Worm (Caenorhabditis elegans): ENCODE measurements around the gene sod-1.
A peak's percentile ranks its signal among the peaks of the same experiment; 100 is the strongest.

Gene sod-1

DNA sequence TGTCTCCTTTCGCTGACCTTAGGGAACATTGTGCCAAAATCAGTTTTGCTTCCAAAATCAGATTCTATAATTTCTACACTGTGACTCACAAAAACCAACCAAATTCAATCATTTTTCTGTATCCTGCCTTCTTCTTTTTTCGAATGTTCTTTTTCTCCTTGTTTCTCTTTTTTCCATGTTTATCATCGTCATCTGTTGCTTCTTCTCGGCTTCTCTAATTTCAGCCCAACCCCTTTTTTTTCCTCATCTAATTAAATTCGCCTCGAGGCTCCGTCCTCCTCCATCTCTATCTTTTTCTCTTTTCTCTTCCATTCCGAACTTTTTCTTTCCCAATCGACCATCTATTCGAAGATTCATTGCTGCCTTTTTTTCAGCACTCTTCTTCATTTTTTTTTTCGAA, 21.0 kb upstream of the sod-1 start, which contains the start of gene unc-104:
unc-104 (plus strand) TSS at position 311 of the 400 bp plus-strand sequence.
- TF ChIP-seq unc-55 (GFP tag; optimal IDR thresholded peaks at IDR 0.05) (no peak), unc-42 (tag; optimal IDR thresholded peaks at IDR 0.05) (peak; percentile 89), syd-9 (tag; optimal IDR thresholded peaks at IDR 0.05) (no peak), unc-3 (GFP tag; conservative IDR thresholded peaks at IDR 0.05) (no peak), unc-3 (tag; optimal IDR thresholded peaks at IDR 0.05) (no peak), ceh-18 (tag; optimal IDR thresholded peaks at IDR 0.05) (no peak), mec-3 (tag; optimal IDR thresholded peaks at IDR 0.05; ENCODE audit: borderline replicate concordance) (no peak)

DNA sequence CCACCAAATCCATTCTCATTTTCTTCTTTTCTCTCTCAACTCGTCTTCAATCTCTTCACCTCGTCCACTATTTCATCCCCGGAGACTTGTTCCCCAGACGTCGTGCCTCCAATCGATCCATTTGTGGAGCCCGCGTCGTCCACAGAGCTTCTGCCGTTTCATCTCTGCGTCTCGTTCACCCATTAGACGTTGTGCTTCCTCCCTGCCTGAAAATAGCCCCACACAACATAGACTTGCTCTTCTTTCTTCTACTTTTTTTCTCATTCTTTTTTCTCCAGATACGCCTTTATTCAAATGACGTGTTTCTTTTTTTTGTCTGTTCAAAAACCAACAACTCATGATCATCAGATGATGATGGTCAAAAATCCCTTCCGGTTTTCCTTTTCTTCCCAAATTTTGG, 19.3 kb upstream of the sod-1 start:
- TF ChIP-seq ceh-9 (tag; optimal IDR thresholded peaks at IDR 0.05) (no peak), C08G9.2 (tag; optimal IDR thresholded peaks at IDR 0.05) (no peak), ceh-19 (GFP tag; optimal IDR thresholded peaks at IDR 0.05) (peak; percentile 26), unc-3 (GFP tag; conservative IDR thresholded peaks at IDR 0.05) (no peak), unc-3 (tag; optimal IDR thresholded peaks at IDR 0.05) (peak; percentile 30), tbx-2 (tag; optimal IDR thresholded peaks at IDR 0.05) (peak; percentile 26), nfya-1 (tag; optimal IDR thresholded peaks at IDR 0.05) (peak; percentile 62), ceh-34 (tag; optimal IDR thresholded peaks at IDR 0.05) (peak; percentile 33), ceh-31 (tag; optimal IDR thresholded peaks at IDR 0.05) (peak; percentile 77), ref-2 (tag; optimal IDR thresholded peaks at IDR 0.05) (peak; percentile 20), ceh-48 (tag; optimal IDR thresholded peaks at IDR 0.05) (peak; percentile 75), unc-86 (tag; optimal IDR thresholded peaks at IDR 0.05) (no peak), ceh-18 (tag; optimal IDR thresholded peaks at IDR 0.05) (peak; percentile 13), ceh-14 (tag; optimal IDR thresholded peaks at IDR 0.05) (peak; percentile 29), unc-42 (tag; optimal IDR thresholded peaks at IDR 0.05) (peak; percentile 80)

DNA sequence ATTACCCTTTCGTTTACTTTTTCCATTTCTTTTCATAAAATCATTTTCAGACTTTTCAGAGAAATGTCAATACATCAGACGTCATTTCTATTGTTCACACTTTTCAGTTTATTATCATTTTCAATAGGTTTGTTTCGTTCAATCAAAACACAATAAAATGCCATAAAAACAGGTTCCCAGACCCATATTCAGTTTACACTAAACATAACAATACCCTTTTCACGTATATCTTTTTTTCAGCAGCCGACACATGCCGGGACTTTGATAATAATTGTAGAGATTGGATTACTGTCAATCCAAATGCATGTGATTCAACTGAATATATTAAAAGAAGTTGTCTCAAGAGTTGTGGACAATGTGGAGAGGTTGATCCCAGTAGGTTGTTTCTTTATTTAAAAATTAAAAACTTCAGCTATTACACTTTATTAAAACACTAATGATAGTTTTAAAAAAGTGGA, 16.2 kb upstream of the sod-1 start, which contains the start of gene C15F1.1:
C15F1.1 (plus strand) TSS at position 51 of the 458 bp plus-strand sequence.
- TF ChIP-seq ceh-30 (tag; optimal IDR thresholded peaks at IDR 0.05), result no peak
- TF ChIP-seq hlh-13 (GFP tag; optimal IDR thresholded peaks at IDR 0.05), result no peak
- no peak for TF ChIP-seq sox-4 (tag; optimal IDR thresholded peaks at IDR 0.05)
- TF ChIP-seq K09A11.1 (tag; optimal IDR thresholded peaks at IDR 0.05; ENCODE audit: insufficient read depth), result no peak
- TF ChIP-seq sox-2 (GFP tag; IDR thresholded peaks at IDR 0.05), result no peak
- TF ChIP-seq ttx-3 (tag; optimal IDR thresholded peaks at IDR 0.05), result no peak
- no peak for TF ChIP-seq Y22D7AL.16 (tag; optimal IDR thresholded peaks at IDR 0.05)
- TF ChIP-seq zip-5 (tag; optimal IDR thresholded peaks at IDR 0.05), result no peak
- TF ChIP-seq ceh-9 (tag; optimal IDR thresholded peaks at IDR 0.05), result no peak
- TF ChIP-seq fkh-6 (tag; optimal IDR thresholded peaks at IDR 0.05), result no peak
- TF ChIP-seq ceh-48 (tag; optimal IDR thresholded peaks at IDR 0.05), result no peak
- no peak for TF ChIP-seq unc-42 (tag; optimal IDR thresholded peaks at IDR 0.05)
- TF ChIP-seq elt-2 (tag; optimal IDR thresholded peaks at IDR 0.05), result no peak
- TF ChIP-seq pag-3 (tag; optimal IDR thresholded peaks at IDR 0.05; ENCODE audit: borderline replicate concordance), result no peak
- TF ChIP-seq pros-1 (tag; optimal IDR thresholded peaks at IDR 0.05), result no peak
- no peak for TF ChIP-seq nfya-1 (tag; optimal IDR thresholded peaks at IDR 0.05)
- no peak for TF ChIP-seq fax-1 (tag; optimal IDR thresholded peaks at IDR 0.05)
- TF ChIP-seq ceh-6 (GFP tag; optimal IDR thresholded peaks at IDR 0.05), result no peak
- TF ChIP-seq pat-9 (tag; optimal IDR thresholded peaks at IDR 0.05), result no peak

DNA sequence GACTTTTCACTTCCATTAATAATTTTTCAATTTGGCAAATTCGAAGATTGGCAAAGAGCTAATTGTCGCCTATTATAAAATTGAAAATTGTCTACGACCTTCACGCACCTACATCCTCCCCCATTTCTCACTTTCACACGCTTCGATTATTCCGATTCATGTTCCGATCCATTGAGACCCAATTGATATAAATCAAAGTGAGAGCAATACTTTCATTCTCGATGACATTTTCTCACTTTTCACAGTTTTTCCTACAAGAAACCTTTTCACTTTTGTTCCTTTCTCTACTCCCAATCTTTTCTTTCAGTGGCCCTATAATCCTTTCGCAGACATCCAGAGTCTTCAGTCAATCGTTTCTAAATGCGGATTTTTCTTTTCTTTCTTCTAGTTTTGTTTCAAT, 6.0 kb upstream of the sod-1 start, which contains the start of gene C15F1.2:
C15F1.2 (plus strand) TSS at position 308 of the 400 bp plus-strand sequence.
- no peak for TF ChIP-seq fax-1 (tag; optimal IDR thresholded peaks at IDR 0.05)
- TF ChIP-seq eyg-1 (tag; optimal IDR thresholded peaks at IDR 0.05), result no peak

DNA sequence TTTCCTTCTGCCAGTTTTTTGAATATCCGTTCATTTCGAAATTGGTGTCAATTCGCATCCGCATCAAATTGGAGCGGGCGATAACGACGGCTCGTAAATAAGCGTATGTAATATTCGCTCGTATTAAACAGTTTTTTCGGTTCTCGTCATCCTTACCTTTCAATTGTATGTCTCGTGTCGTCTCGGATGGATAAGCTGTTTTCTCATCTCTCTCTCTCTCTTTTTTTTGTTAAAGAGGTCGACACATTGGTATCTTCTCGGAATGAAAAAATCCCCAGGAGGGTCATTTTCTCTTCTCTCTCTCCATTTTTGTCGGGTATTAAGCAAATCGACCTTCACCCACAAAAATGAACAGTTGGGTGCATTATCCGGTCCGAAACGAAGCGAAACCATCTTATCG, 5.2 kb upstream of the sod-1 start:
- TF ChIP-seq ahr-1 (tag; optimal IDR thresholded peaks at IDR 0.05), result no peak
- TF ChIP-seq ceh-31 (tag; optimal IDR thresholded peaks at IDR 0.05), result no peak
- no peak for TF ChIP-seq madf-2 (tag; optimal IDR thresholded peaks at IDR 0.05)
- TF ChIP-seq nhr-11 (tag; optimal IDR thresholded peaks at IDR 0.05), result no peak
- no peak for TF ChIP-seq sox-4 (tag; optimal IDR thresholded peaks at IDR 0.05)
- TF ChIP-seq C08G9.2 (tag; optimal IDR thresholded peaks at IDR 0.05), result no peak
- no peak for TF ChIP-seq ceh-18 (tag; optimal IDR thresholded peaks at IDR 0.05)
- TF ChIP-seq hlh-15 (tag; optimal IDR thresholded peaks at IDR 0.05), result no peak
- TF ChIP-seq pax-1 (tag; optimal IDR thresholded peaks at IDR 0.05), result no peak
- TF ChIP-seq K02D7.2 (tag; optimal IDR thresholded peaks at IDR 0.05), result no peak
- TF ChIP-seq elt-2 (tag; optimal IDR thresholded peaks at IDR 0.05), result no peak
- no peak for TF ChIP-seq eyg-1 (tag; optimal IDR thresholded peaks at IDR 0.05)
- no peak for TF ChIP-seq unc-3 (GFP tag; conservative IDR thresholded peaks at IDR 0.05)
- TF ChIP-seq unc-3 (tag; optimal IDR thresholded peaks at IDR 0.05), result no peak

All from whole organism, late embryonic.